Worm (Caenorhabditis elegans): ENCODE measurements around the gene K01A6.7.

Gene K01A6.7

ce11 chrIV:11695634-11696033 lies 42.7 kb downstream of the K01A6.7 start:
- TF ChIP-seq unc-120 (tag; optimal IDR thresholded peaks at IDR 0.05; ENCODE audit: poor library complexity, severe bottlenecking) = no peak
- no peak for TF ChIP-seq drap-1 (GFP tag; optimal IDR thresholded peaks at IDR 0.05)
- TF ChIP-seq nhr-237 (tag; optimal IDR thresholded peaks at IDR 0.05) = no peak
- TF ChIP-seq nhr-2 (tag; optimal IDR thresholded peaks at IDR 0.05) = no peak
- no peak for TF ChIP-seq ceh-39 (tag; optimal IDR thresholded peaks at IDR 0.05)
- no peak for TF ChIP-seq cnd-1 (tag; optimal IDR thresholded peaks at IDR 0.05)
- no peak for TF ChIP-seq pha-4 (tag; optimal IDR thresholded peaks at IDR 0.05)
- no peak for TF ChIP-seq lsy-2 (tag; optimal IDR thresholded peaks at IDR 0.05)
- TF ChIP-seq tbx-8 (GFP tag; optimal IDR thresholded peaks at IDR 0.05) = no peak
- no peak for TF ChIP-seq mep-1 (tag; optimal IDR thresholded peaks at IDR 0.05)
- no peak for TF ChIP-seq flh-1 (GFP tag; optimal IDR thresholded peaks at IDR 0.05)
- TF ChIP-seq sptf-1 (tag; optimal IDR thresholded peaks at IDR 0.05) = no peak
- no peak for TF ChIP-seq zip-8 (tag; optimal IDR thresholded peaks at IDR 0.05)

DNA sequence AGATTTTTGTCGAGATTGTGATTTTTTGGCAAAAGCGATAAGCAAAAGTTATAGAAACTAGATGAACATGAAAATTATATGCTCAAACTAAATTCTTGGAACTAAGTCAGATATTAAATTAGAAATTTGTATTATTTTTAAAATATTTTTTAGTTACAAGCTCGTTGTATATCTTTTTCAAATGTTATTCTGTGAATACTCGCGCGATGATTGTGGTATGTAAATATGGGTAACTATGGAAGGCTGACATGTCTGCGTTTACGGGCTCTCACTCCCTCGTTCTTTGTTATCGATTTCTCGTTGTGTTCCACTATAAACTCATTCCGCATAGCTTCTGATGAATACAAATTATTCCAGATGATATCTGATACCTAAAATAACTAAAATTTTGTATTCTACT lies 44.2 kb downstream of the K01A6.7 start, which contains the start of gene ZK792.7:
Gene ZK792.7 (plus strand): TSS at position 301 of the 400 bp plus-strand sequence.
- TF ChIP-seq ces-1 (GFP tag; optimal IDR thresholded peaks at IDR 0.05) (peak; percentile 44), pha-4 (tag; optimal IDR thresholded peaks at IDR 0.05) (peak; percentile 55), mep-1 (tag; optimal IDR thresholded peaks at IDR 0.05) (no peak)

- TF ChIP-seq tbx-8 (GFP tag; optimal IDR thresholded peaks at IDR 0.05) = no peak
- no peak for TF ChIP-seq lin-32 (GFP tag; optimal IDR thresholded peaks at IDR 0.05)
- TF ChIP-seq drap-1 (GFP tag; optimal IDR thresholded peaks at IDR 0.05) = no peak
- TF ChIP-seq flh-1 (GFP tag; optimal IDR thresholded peaks at IDR 0.05) = no peak
- TF ChIP-seq nhr-237 (tag; optimal IDR thresholded peaks at IDR 0.05) = no peak
- TF ChIP-seq ces-1 (GFP tag; optimal IDR thresholded peaks at IDR 0.05) = no peak
- no peak for TF ChIP-seq zip-8 (tag; optimal IDR thresholded peaks at IDR 0.05)
- TF ChIP-seq nhr-12 (tag; optimal IDR thresholded peaks at IDR 0.05) = no peak
These were observed 44.9 kb downstream of the K01A6.7 start, which contains the start of gene ZK792.12 for ce11 chrIV:11693493-11693892. Gene ZK792.12 (plus strand): TSS chrIV:11693793.

- TF ChIP-seq hlh-1 (tag; optimal IDR thresholded peaks at IDR 0.05) (peak; percentile 73), ztf-11 (tag; optimal IDR thresholded peaks at IDR 0.05) (no peak), M03D4.4 (tag; optimal IDR thresholded peaks at IDR 0.05) (peak; percentile 64), nhr-2 (tag; optimal IDR thresholded peaks at IDR 0.05) (peak; percentile 1), ceh-43 (GFP tag; optimal IDR thresholded peaks at IDR 0.05) (peak; percentile 18), lsy-2 (tag; optimal IDR thresholded peaks at IDR 0.05) (peak; percentile 23), tbx-8 (GFP tag; optimal IDR thresholded peaks at IDR 0.05) (peak; percentile 39), flh-1 (GFP tag; optimal IDR thresholded peaks at IDR 0.05) (no peak), sptf-1 (tag; optimal IDR thresholded peaks at IDR 0.05) (peak; percentile 28), snpc-4 (tag; optimal IDR thresholded peaks at IDR 0.05) (no peak), ces-1 (GFP tag; optimal IDR thresholded peaks at IDR 0.05) (peak; percentile 99), ceh-39 (tag; optimal IDR thresholded peaks at IDR 0.05) (peak; percentile 46), mls-2 (tag; optimal IDR thresholded peaks at IDR 0.05) (peak; percentile 60), drap-1 (GFP tag; optimal IDR thresholded peaks at IDR 0.05) (peak; percentile 44), pha-4 (tag; optimal IDR thresholded peaks at IDR 0.05) (peak; percentile 49), nhr-237 (tag; optimal IDR thresholded peaks at IDR 0.05) (peak; percentile 70), unc-39 (tag; optimal IDR thresholded peaks at IDR 0.05) (no peak), nhr-76 (tag; optimal IDR thresholded peaks at IDR 0.05) (no peak), cnd-1 (tag; optimal IDR thresholded peaks at IDR 0.05) (peak; percentile 72), ham-2 (GFP tag; optimal IDR thresholded peaks at IDR 0.05) (peak; percentile 97), unc-120 (tag; optimal IDR thresholded peaks at IDR 0.05; ENCODE audit: poor library complexity, severe bottlenecking) (peak; percentile 88), mep-1 (tag; optimal IDR thresholded peaks at IDR 0.05) (peak; percentile 67), blmp-1 (tag; optimal IDR thresholded peaks at IDR 0.05) (peak; percentile 36), unc-62 (GFP tag; optimal IDR thresholded peaks at IDR 0.05) (peak; percentile 81)
These were observed 46.2 kb downstream of the K01A6.7 start for ce11 chrIV:11692071-11692673.

DNA sequence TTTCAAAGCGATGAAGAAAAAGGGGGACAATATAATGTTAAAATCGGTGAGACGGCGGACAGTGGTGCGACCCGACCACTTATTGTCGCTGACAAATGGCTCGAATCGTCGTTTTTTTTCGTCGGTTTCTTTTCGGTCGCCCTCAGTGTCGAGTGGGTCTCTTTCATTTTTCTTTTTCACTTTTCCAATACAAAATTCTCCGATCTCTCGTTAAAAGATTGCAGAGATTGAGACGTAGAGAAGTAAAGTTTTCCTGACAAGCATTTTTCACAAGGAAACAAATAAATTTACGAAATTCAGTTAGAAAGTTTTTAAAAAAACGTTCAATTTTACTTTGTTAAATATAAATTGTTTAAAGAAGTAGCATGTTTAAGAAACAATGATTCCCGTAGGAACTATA lies 46.8 kb downstream of the K01A6.7 start:
- TF ChIP-seq ceh-83 (GFP tag; optimal IDR thresholded peaks at IDR 0.05) = no peak
- no peak for TF ChIP-seq drap-1 (GFP tag; optimal IDR thresholded peaks at IDR 0.05)
- TF ChIP-seq sem-2 (GFP tag; optimal IDR thresholded peaks at IDR 0.05) = no peak
- no peak for TF ChIP-seq nhr-28 (tag; optimal IDR thresholded peaks at IDR 0.05)
- TF ChIP-seq ceh-43 (GFP tag; optimal IDR thresholded peaks at IDR 0.05) = no peak
- no peak for TF ChIP-seq nhr-2 (tag; optimal IDR thresholded peaks at IDR 0.05)

All from whole organism, mixed stage, embryonic.